Fruit fly (Drosophila melanogaster) whole organism, embryonic: Measurements from ENCODE around the gene CG10132.

ENCODE experiments used
- Antp ChIP-seq: fragments of 200-800 bp; sonication (Bioruptor generic); optimal IDR thresholded peaks from 3 replicates; lab custom pipeline; 2016; ENCODE audit warnings: missing biosample characterization, missing genetic modification characterization
- B-H1 ChIP-seq: fragments of 200-800 bp; sonication (Bioruptor generic); IDR thresholded peaks from 3 replicates; pipeline ENCODE4 v1.3.6; 2022; ENCODE audit warnings: missing biosample characterization, missing genetic modification characterization
- Bteb2 ChIP-seq: fragments of 200-800 bp; sonication (Bioruptor generic); optimal IDR thresholded peaks from 2 replicates; lab custom pipeline; 2016; ENCODE audit warnings: missing biosample characterization, missing genetic modification characterization
- C15 ChIP-seq: fragments of 200-800 bp; sonication (Bioruptor generic); IDR thresholded peaks from 3 replicates; pipeline ENCODE4 v1.3.6; 2022; ENCODE audit warnings: missing biosample characterization, missing genetic modification characterization
- CG10321 ChIP-seq: fragments of 200-800 bp; sonication (Bioruptor generic); IDR thresholded peaks from 2 replicates; pipeline ENCODE4 v1.3.6; 2022; ENCODE audit warnings: missing biosample characterization, missing genetic modification characterization
- CG10543 ChIP-seq: fragments of 200-800 bp; sonication (Bioruptor generic); optimal IDR thresholded peaks from 3 replicates; lab custom pipeline; 2017; ENCODE audit warnings: missing biosample characterization, mild to moderate bottlenecking, missing genetic modification characterization, moderate library complexity
- CG10565 ChIP-seq: fragments of 200-800 bp; sonication (Bioruptor generic); optimal IDR thresholded peaks from 3 replicates; lab custom pipeline; 2016; ENCODE audit warnings: missing biosample characterization, mild to moderate bottlenecking, missing genetic modification characterization
- CG11247 ChIP-seq: fragments of 200-800 bp; sonication (Bioruptor generic); IDR thresholded peaks from 2 replicates; pipeline ENCODE4 v1.3.6; 2022; ENCODE audit warnings: missing biosample characterization, missing genetic modification characterization
- CG12104 ChIP-seq: fragments of 200-800 bp; sonication (Bioruptor generic); optimal IDR thresholded peaks from 3 replicates; lab custom pipeline; 2016; ENCODE audit warnings: missing biosample characterization, missing genetic modification characterization
- CG12219 ChIP-seq: fragments of 200-800 bp; sonication (Bioruptor generic); optimal IDR thresholded peaks from 3 replicates; lab custom pipeline; 2018; ENCODE audit warnings: missing biosample characterization, mild to moderate bottlenecking, missing genetic modification characterization
- CG13775 ChIP-seq: fragments of 200-800 bp; sonication (Bioruptor generic); optimal IDR thresholded peaks from 3 replicates; lab custom pipeline; 2017; ENCODE audit warnings: missing biosample characterization, mild to moderate bottlenecking, missing genetic modification characterization
- CG14710 ChIP-seq: fragments of 200-800 bp; sonication (Bioruptor generic); optimal IDR thresholded peaks from 3 replicates; lab custom pipeline; 2019; ENCODE audit warnings: missing biosample characterization, mild to moderate bottlenecking, missing genetic modification characterization, moderate library complexity
- CG15269 ChIP-seq: fragments of 200-800 bp; sonication (Bioruptor generic); optimal IDR thresholded peaks from 2 replicates; lab custom pipeline; 2018; ENCODE audit warnings: missing biosample characterization, mild to moderate bottlenecking, missing genetic modification characterization, moderate library complexity
- CG1529 ChIP-seq: fragments of 200-800 bp; sonication (Bioruptor generic); optimal IDR thresholded peaks from 3 replicates; lab custom pipeline; 2018; ENCODE audit warnings: missing biosample characterization, missing genetic modification characterization
- CG15514 ChIP-seq: fragments of 200-800 bp; sonication (Bioruptor generic); optimal IDR thresholded peaks from 3 replicates; lab custom pipeline; 2017; ENCODE audit warnings: missing biosample characterization, missing genetic modification characterization, mild to moderate bottlenecking, moderate library complexity, missing genetic modification reagents
- CG3726 ChIP-seq: fragments of 200-800 bp; sonication (Bioruptor generic); IDR thresholded peaks from 3 replicates; pipeline ENCODE4, ENCODE4 v1.3.6; 2022; ENCODE audit warnings: missing biosample characterization, missing genetic modification characterization
- CG3847 ChIP-seq: fragments of 200-800 bp; sonication (Bioruptor generic); IDR thresholded peaks from 2 replicates; pipeline ENCODE4 v1.3.6; 2022; ENCODE audit warnings: missing biosample characterization, missing genetic modification characterization
- CG4820 ChIP-seq: fragments of 200-800 bp; sonication (Bioruptor generic); optimal IDR thresholded peaks from 3 replicates; lab custom pipeline; 2016; ENCODE audit warnings: missing biosample characterization, missing genetic modification characterization
- CG5245 ChIP-seq: fragments of 200-800 bp; sonication (Bioruptor generic); optimal IDR thresholded peaks from 3 replicates; lab custom pipeline; 2016; ENCODE audit warnings: missing biosample characterization, missing genetic modification characterization
- CG6175 ChIP-seq: fragments of 200-800 bp; sonication (Bioruptor generic); IDR thresholded peaks from 3 replicates; pipeline ENCODE4 v1.3.6; 2022; ENCODE audit warnings: missing biosample characterization, missing genetic modification characterization
- CG8290 ChIP-seq, 3 experiments: fragments of 200-800 bp; sonication (Bioruptor generic); optimal IDR thresholded peaks; 2 replicates each; lab custom pipeline; 2016 to 2019; ENCODE audit warnings: missing biosample characterization in 3 of 3, missing genetic modification characterization in 3 of 3, mild to moderate bottlenecking in 2 of 3, moderate library complexity in 1 of 3
- CG8388 ChIP-seq: fragments of 200-800 bp; sonication (Bioruptor generic); optimal IDR thresholded peaks from 2 replicates; lab custom pipeline; 2019; ENCODE audit warnings: missing biosample characterization, mild to moderate bottlenecking, missing genetic modification characterization, moderate library complexity
- CG8924 ChIP-seq: fragments of 200-800 bp; optimal IDR thresholded peaks from 3 replicates; lab custom pipeline; 2019; ENCODE audit warnings: missing biosample characterization, mild to moderate bottlenecking, missing genetic modification characterization, moderate library complexity
- CG9609 ChIP-seq: fragments of 200-800 bp; sonication (Bioruptor generic); optimal IDR thresholded peaks from 3 replicates; lab custom pipeline; 2016; ENCODE audit warnings: missing biosample characterization, missing genetic modification characterization
- D19A ChIP-seq: fragments of 200-800 bp; optimal IDR thresholded peaks from 3 replicates; lab custom pipeline; 2019; ENCODE audit warnings: missing biosample characterization, mild to moderate bottlenecking, missing genetic modification characterization, moderate library complexity
- Dad ChIP-seq: fragments of 200-800 bp; sonication (Bioruptor generic); optimal IDR thresholded peaks from 3 replicates; lab custom pipeline; 2016; ENCODE audit warnings: missing biosample characterization, missing genetic modification characterization
- Deaf1 ChIP-seq: fragments of 200-800 bp; optimal IDR thresholded peaks from 3 replicates; lab custom pipeline; 2019; ENCODE audit warnings: missing biosample characterization, mild to moderate bottlenecking, missing genetic modification characterization, moderate library complexity
- E2f2 ChIP-seq: fragments of 200-800 bp; sonication (Bioruptor generic); IDR thresholded peaks from 2 replicates; pipeline ENCODE4 v1.3.6; 2022; ENCODE audit warnings: missing biosample characterization, missing genetic modification characterization
- HLH54F ChIP-seq: fragments of 200-800 bp; sonication (Bioruptor generic); optimal IDR thresholded peaks from 3 replicates; lab custom pipeline; 2016; ENCODE audit warnings: missing biosample characterization, missing genetic modification characterization
- HmgZ ChIP-seq: fragments of 200-800 bp; sonication (Bioruptor generic); optimal IDR thresholded peaks from 2 replicates; lab custom pipeline; 2018; ENCODE audit warnings: missing biosample characterization, mild to moderate bottlenecking, missing genetic modification characterization
- Hmx ChIP-seq: fragments of 200-800 bp; sonication (Bioruptor generic); optimal IDR thresholded peaks from 2 replicates; lab custom pipeline; 2016; ENCODE audit warnings: missing biosample characterization, missing genetic modification characterization
- Lpt ChIP-seq: fragments of >200 bp; optimal IDR thresholded peaks from 2 replicates; lab custom pipeline; 2018; ENCODE audit warnings: missing biosample characterization, missing genetic modification characterization
- Mad ChIP-seq: fragments of 200-800 bp; sonication (Bioruptor generic); optimal IDR thresholded peaks from 2 replicates; lab custom pipeline; 2016; ENCODE audit warnings: missing biosample characterization, missing genetic modification characterization
- Med ChIP-seq: fragments of 200-800 bp; sonication (Bioruptor generic); peaks from one replicate; lab custom pipeline; 2016; ENCODE audit warnings: missing biosample characterization, missing genetic modification characterization, mild to moderate bottlenecking, inconsistent platforms, moderate library complexity
- Spps ChIP-seq: fragments of 200-800 bp; sonication (Bioruptor generic); optimal IDR thresholded peaks from 2 replicates; lab custom pipeline; 2018; ENCODE audit warnings: missing biosample characterization, mild to moderate bottlenecking, missing genetic modification characterization
- Sry-δ ChIP-seq: fragments of 200-800 bp; sonication (Bioruptor generic); optimal IDR thresholded peaks from 2 replicates; lab custom pipeline; 2016; ENCODE audit warnings: missing biosample characterization, missing genetic modification characterization
- Vsx1 ChIP-seq: fragments of 200-800 bp; sonication (Bioruptor generic); optimal IDR thresholded peaks from 2 replicates; lab custom pipeline; 2017; ENCODE audit warnings: missing biosample characterization, mild to moderate bottlenecking, missing genetic modification characterization, missing genetic modification reagents
- ase ChIP-seq: fragments of 200-800 bp; sonication (Bioruptor generic); IDR thresholded peaks from 3 replicates; pipeline ENCODE4 v1.3.6; 2022; ENCODE audit warnings: missing biosample characterization, missing genetic modification characterization
- bab2 ChIP-seq: fragments of 200-800 bp; sonication (Bioruptor generic); optimal IDR thresholded peaks from 2 replicates; lab custom pipeline; 2016; ENCODE audit warnings: missing biosample characterization, missing genetic modification characterization
- cato ChIP-seq: fragments of 200-800 bp; sonication (Bioruptor generic); optimal IDR thresholded peaks from 2 replicates; lab custom pipeline; 2016; ENCODE audit warnings: missing biosample characterization, missing genetic modification characterization, borderline replicate concordance
- crc ChIP-seq: fragments of 200-800 bp; sonication (Bioruptor generic); optimal IDR thresholded peaks from 2 replicates; lab custom pipeline; 2016; ENCODE audit warnings: missing biosample characterization, missing genetic modification characterization
- dysf ChIP-seq: fragments of 200-800 bp; sonication (Bioruptor generic); IDR thresholded peaks from 3 replicates; pipeline ENCODE4 v1.3.6; 2022; ENCODE audit warnings: missing biosample characterization, missing genetic modification characterization
- fu2 ChIP-seq: fragments of 200-800 bp; sonication (Bioruptor generic); optimal IDR thresholded peaks from 2 replicates; lab custom pipeline; 2016; ENCODE audit warnings: missing biosample characterization, missing genetic modification characterization
- nerfin-2 ChIP-seq: fragments of 200-800 bp; sonication (Bioruptor generic); IDR thresholded peaks from 2 replicates; pipeline ENCODE4 v1.3.6; 2022; ENCODE audit warnings: missing biosample characterization, missing genetic modification characterization; ENCODE audit not compliant: partially characterized antibody
- peb ChIP-seq: fragments of 200-800 bp; sonication (Bioruptor generic); IDR thresholded peaks from 2 replicates; pipeline ENCODE4 v1.3.6; 2022; ENCODE audit warnings: missing biosample characterization, missing genetic modification characterization
- scrt ChIP-seq: fragments of 200-800 bp; sonication (Bioruptor generic); optimal IDR thresholded peaks from 2 replicates; lab custom pipeline; 2018; ENCODE audit warnings: missing biosample characterization, mild to moderate bottlenecking, missing genetic modification characterization, moderate library complexity
- sisA ChIP-seq: fragments of 200-800 bp; sonication (Bioruptor generic); IDR thresholded peaks from 2 replicates; pipeline ENCODE4 v1.3.6; 2022; ENCODE audit warnings: missing biosample characterization, missing genetic modification characterization
- slbo ChIP-seq: fragments of 200-800 bp; sonication (Bioruptor generic); IDR thresholded peaks from 2 replicates; pipeline ENCODE4 v1.3.6; 2022; ENCODE audit warnings: missing biosample characterization, missing genetic modification characterization
- tna ChIP-seq: fragments of 200-800 bp; sonication (Bioruptor generic); IDR thresholded peaks from 2 replicates; pipeline ENCODE4 v1.3.6; 2022; ENCODE audit warnings: missing biosample characterization, missing genetic modification characterization; ENCODE audit not compliant: partially characterized antibody

The CG10132 gene

DNA sequence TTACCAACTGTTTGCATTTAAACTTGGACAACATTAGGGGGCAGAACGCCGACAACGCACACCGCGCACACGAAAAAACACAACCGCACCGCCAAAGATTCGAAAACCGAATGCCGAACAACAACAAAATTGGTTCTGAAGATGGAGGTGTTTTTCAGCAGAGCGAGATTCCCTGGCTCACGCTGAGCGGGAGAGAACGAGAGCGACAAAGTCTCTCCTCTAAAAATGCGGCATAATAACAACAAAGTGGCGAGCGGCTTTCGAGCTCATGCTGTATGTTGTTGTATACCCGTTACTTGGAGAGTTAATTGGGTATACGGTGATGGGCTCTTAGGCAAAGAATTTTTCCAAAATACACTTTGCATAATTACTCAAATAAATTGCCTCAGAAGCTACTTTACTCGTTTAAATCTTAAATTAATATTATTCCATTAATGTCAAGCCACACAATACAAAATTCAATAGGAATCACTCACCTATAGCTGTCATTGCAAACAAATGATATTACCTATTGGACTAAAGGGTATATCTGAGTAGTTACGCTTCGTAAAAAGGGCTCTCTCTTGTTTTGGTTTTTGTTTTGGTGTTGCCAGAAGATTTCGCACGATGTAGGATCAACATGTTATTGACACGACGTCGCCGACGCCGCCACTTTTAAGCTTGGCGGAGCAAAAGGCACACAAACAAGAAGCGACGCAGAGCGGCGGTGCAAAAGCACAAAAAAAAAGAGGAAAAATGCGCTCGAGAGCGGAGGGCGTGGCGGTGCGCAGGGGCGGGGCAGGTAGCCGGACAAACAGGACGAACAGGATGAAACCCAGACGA is 54.1 kb downstream of the CG10132 start (continued):
- TF ChIP-seq CG12219 (peak; percentile 53), CG3726 (no peak), Antp (GFP tag; lab: Kevin White, UChicago) (no peak), CG11247 (GFP tag; lab: Robert Waterston, UW) (no peak), slbo (GFP tag; lab: Robert Waterston, UW) (peak; percentile 68; the same call in 1 of the 2 replicates), CG8290 (GFP tag; optimal IDR thresholded peaks at IDR 0.05; lab: Kevin White, UChicago) (peak; percentile 50), CG8290 (tag; optimal IDR thresholded peaks at IDR 0.05; lab: Kevin White, UChicago) (no peak), Mad (peak; percentile 38), peb (GFP tag; lab: Robert Waterston, UW) (no peak), fu2 (GFP tag; lab: Kevin White, UChicago) (peak; percentile 22), sisA (peak; percentile 65), CG6175 (GFP tag; lab: Robert Waterston, UW) (no peak), tna (no peak), HLH54F (peak; percentile 71), CG10321 (no peak), Sry-δ (peak; percentile 2), Vsx1 (GFP tag; lab: Kevin White, UChicago) (peak; percentile 36), CG15514 (GFP tag; lab: Kevin White, UChicago) (peak; percentile 66), CG10543 (GFP tag; lab: Kevin White, UChicago) (peak; percentile 52), dysf (peak; percentile 75), C15 (GFP tag; lab: Robert Waterston, UW) (no peak), Deaf1 (tag; lab: Kevin White, UChicago) (peak; percentile 22), Hmx (GFP tag; lab: Kevin White, UChicago) (peak; percentile 23), cato (no peak), CG5245 (GFP tag; lab: Kevin White, UChicago) (peak; percentile 48), CG3847 (GFP tag; lab: Robert Waterston, UW) (peak; percentile 46; the same call in 1 of the 2 replicates), bab2 (GFP tag; lab: Kevin White, UChicago) (peak; percentile 12), CG8388 (GFP tag; lab: Kevin White, UChicago) (peak; percentile 53), crc (GFP tag; lab: Kevin White, UChicago) (no peak), CG4820 (peak; percentile 24), ase (GFP tag; lab: Robert Waterston, UW) (0 out of 3 replicates have a peak, but pooled peaks have one; percentile 14), nerfin-2 (GFP tag; lab: Robert Waterston, UW) (no peak), D19A (tag; lab: Kevin White, UChicago) (peak; percentile 84), E2f2 (GFP tag; lab: Robert Waterston, UW) (no peak), CG14710 (tag; lab: Kevin White, UChicago) (peak; percentile 37), CG15269 (tag; lab: Kevin White, UChicago) (peak; percentile 75), CG10565 (GFP tag; lab: Kevin White, UChicago) (no peak), B-H1 (no peak), Bteb2 (GFP tag; lab: Kevin White, UChicago) (peak; percentile 67), CG8924 (tag; lab: Kevin White, UChicago) (peak; percentile 65), CG9609 (GFP tag; lab: Kevin White, UChicago) (peak; percentile 47), scrt (GFP tag; lab: Kevin White, UChicago) (peak; percentile 78), CG12104 (peak; percentile 38), Lpt (GFP tag; lab: Kevin White, UChicago) (no peak), HmgZ (peak; percentile 43), CG13775 (GFP tag; lab: Kevin White, UChicago) (peak; percentile 74), Dad (peak; percentile 37), CG1529 (GFP tag; lab: Kevin White, UChicago) (no peak), Spps (tag; lab: Kevin White, UChicago) (peak; percentile 44), Med (GFP tag; lab: Kevin White, UChicago) (peak; percentile 73)
